Fruit fly (Drosophila melanogaster): ENCODE measurements around the gene CG42233.

- TF ChIP-seq Nf-YC (tag; optimal IDR thresholded peaks at IDR 0.05) (no peak), mirr (GFP tag; optimal IDR thresholded peaks at IDR 0.05) (no peak), CG13123 (GFP tag; optimal IDR thresholded peaks at IDR 0.05) (no peak), CG2889 (GFP tag; IDR thresholded peaks at IDR 0.05) (no peak), gt (GFP tag; IDR thresholded peaks at IDR 0.05) (no peak), CG13424 (tag; optimal IDR thresholded peaks at IDR 0.05) (no peak), az2 (GFP tag; optimal IDR thresholded peaks at IDR 0.05) (no peak), Adf1 (GFP tag; IDR thresholded peaks at IDR 0.05) (no peak), CG7357 (GFP tag; IDR thresholded peaks at IDR 0.05) (no peak), gcm2 (GFP tag; optimal IDR thresholded peaks at IDR 0.05) (no peak), Sox102F (GFP tag; optimal IDR thresholded peaks at IDR 0.05) (no peak), gem (tag; optimal IDR thresholded peaks at IDR 0.05) (no peak), CG14667 (GFP tag; IDR thresholded peaks at IDR 0.05) (no peak), CG15073 (GFP tag; optimal IDR thresholded peaks at IDR 0.05) (no peak)
Observed at dm6 chr3R:31812976-31813298, 7.9 kb upstream of the CG42233 start.

Measured in whole organism, embryonic.